Fruit fly (Drosophila melanogaster) whole organism, pupa: Measurements from ENCODE around the gene CG9673.

ENCODE experiments used
- CG10348 ChIP-seq: fragments of 200-800 bp; sonication (Bioruptor generic); IDR thresholded peaks from 2 replicates; pipeline ENCODE4 v1.3.6; 2022; ENCODE audit warnings: missing biosample characterization, missing genetic modification characterization
- CG12605 ChIP-seq: fragments of 200-800 bp; sonication (Bioruptor generic); IDR thresholded peaks from 2 replicates; pipeline ENCODE4 v1.3.6; 2022; ENCODE audit warnings: missing biosample characterization, missing genetic modification characterization
- CG13204 ChIP-seq: fragments of 200-800 bp; sonication (Bioruptor generic); optimal IDR thresholded peaks from 2 replicates; lab custom pipeline; 2018; ENCODE audit warnings: missing biosample characterization, mild to moderate bottlenecking, missing genetic modification characterization, moderate library complexity
- CG14655 ChIP-seq: fragments of 200-800 bp; sonication (Bioruptor generic); optimal IDR thresholded peaks from 3 replicates; lab custom pipeline; 2017; ENCODE audit warnings: mild to moderate bottlenecking, missing biosample characterization, missing genetic modification reagents, missing genetic modification characterization
- CG15710 ChIP-seq: fragments of 200-800 bp; sonication (Bioruptor generic); optimal IDR thresholded peaks from 2 replicates; lab custom pipeline; 2018; ENCODE audit warnings: missing biosample characterization, mild to moderate bottlenecking, missing genetic modification characterization, moderate library complexity
- CG17806 ChIP-seq: fragments of 200-800 bp; sonication (Bioruptor generic); optimal IDR thresholded peaks from 2 replicates; lab custom pipeline; 2018; ENCODE audit warnings: missing biosample characterization, mild to moderate bottlenecking, missing genetic modification characterization, moderate library complexity
- CG32121 ChIP-seq: fragments of 200-800 bp; sonication (Bioruptor generic); IDR thresholded peaks from 2 replicates; pipeline ENCODE4 v1.3.6; 2022; ENCODE audit warnings: missing biosample characterization, missing genetic modification characterization
- CG34367 ChIP-seq: fragments of 200-800 bp; sonication (Bioruptor generic); optimal IDR thresholded peaks from 2 replicates; lab custom pipeline; 2018; ENCODE audit warnings: missing biosample characterization, mild to moderate bottlenecking, missing genetic modification characterization
- CG4496 ChIP-seq: fragments of 200-800 bp; sonication (Bioruptor generic); IDR thresholded peaks from 3 replicates; pipeline ENCODE4 v1.3.6; 2022; ENCODE audit warnings: missing biosample characterization, missing genetic modification characterization
- CG8159 ChIP-seq: fragments of 200-800 bp; sonication (Bioruptor generic); optimal IDR thresholded peaks from 3 replicates; lab custom pipeline; 2018; ENCODE audit warnings: missing biosample characterization, mild to moderate bottlenecking, missing genetic modification characterization, moderate library complexity
- CG9948 ChIP-seq: fragments of 200-800 bp; sonication (Bioruptor generic); optimal IDR thresholded peaks from 2 replicates; lab custom pipeline; 2018; ENCODE audit warnings: missing biosample characterization, mild to moderate bottlenecking, missing genetic modification characterization, moderate library complexity
- D1 ChIP-seq: fragments of 200-800 bp; sonication (Bioruptor generic); optimal IDR thresholded peaks from 2 replicates; lab custom pipeline; 2018; ENCODE audit warnings: missing biosample characterization, mild to moderate bottlenecking, missing genetic modification characterization, moderate library complexity
- EcR ChIP-seq: fragments of 200-800 bp; sonication (Bioruptor generic); optimal IDR thresholded peaks from 3 replicates; lab custom pipeline; 2019; ENCODE audit warnings: missing biosample characterization, missing genetic modification characterization, mild to moderate bottlenecking, moderate library complexity, missing genetic modification reagents
- Ets98B ChIP-seq: fragments of 200-800 bp; sonication (Bioruptor generic); IDR thresholded peaks from 2 replicates; pipeline ENCODE4 v1.3.6; 2022; ENCODE audit warnings: missing biosample characterization, missing genetic modification characterization
- Pif1A ChIP-seq: fragments of 200-800 bp; sonication (Bioruptor generic); optimal IDR thresholded peaks from 3 replicates; lab custom pipeline; 2016; ENCODE audit warnings: missing biosample characterization, missing genetic modification characterization
- Pif1B ChIP-seq: fragments of 200-800 bp; sonication (Bioruptor generic); optimal IDR thresholded peaks from 3 replicates; lab custom pipeline; 2016; ENCODE audit warnings: missing biosample characterization, missing genetic modification characterization
- Snoo ChIP-seq: fragments of 200-800 bp; sonication (Bioruptor generic); optimal IDR thresholded peaks from 3 replicates; lab custom pipeline; 2017; ENCODE audit warnings: missing biosample characterization, mild to moderate bottlenecking, missing genetic modification characterization, inconsistent platforms
- fd96Ca ChIP-seq: fragments of 200-800 bp; sonication (Bioruptor generic); IDR thresholded peaks from 3 replicates; pipeline ENCODE4 v1.3.6; 2022; ENCODE audit warnings: missing biosample characterization, missing genetic modification characterization
- rn ChIP-seq: fragments of 200-800 bp; sonication (Bioruptor generic); IDR thresholded peaks from 2 replicates; pipeline ENCODE4 v1.3.6; 2022; ENCODE audit warnings: missing biosample characterization, missing genetic modification characterization

Gene CG9673

dm6 chrX:16672904-16673303 is 30.8 kb downstream of the CG9673 start:
- no peak for TF ChIP-seq CG13204
- no peak for TF ChIP-seq CG12605 (GFP tag; lab: Robert Waterston, UW)

dm6 chrX:16670691-16671481 is 32.8 kb downstream of the CG9673 start:
- no peak for TF ChIP-seq CG12605 (GFP tag; lab: Robert Waterston, UW)
- no peak for TF ChIP-seq D1 (tag; lab: Kevin White, UChicago)
- TF ChIP-seq CG4496: peak; percentile 49; the same call in 1 of the 3 replicates
- TF ChIP-seq CG32121 (GFP tag; lab: Robert Waterston, UW): no peak
- peak; percentile 7 for TF ChIP-seq CG14655 (GFP tag; lab: Kevin White, UChicago)
- peak; percentile 75 for TF ChIP-seq CG13204

- TF ChIP-seq CG14655 (GFP tag; lab: Kevin White, UChicago): no peak
- TF ChIP-seq Pif1A: peak; percentile 5
- no peak for TF ChIP-seq CG15710 (tag; lab: Kevin White, UChicago)
- TF ChIP-seq fd96Ca (GFP tag; lab: Robert Waterston, UW): no peak
- TF ChIP-seq, all 21 proteins: peak for 1
Measured at dm6 chrX:16670262-16670661, 33.4 kb downstream of the CG9673 start.

- TF ChIP-seq rn (GFP tag; lab: Robert Waterston, UW) (no peak), CG34367 (no peak), Ets98B (GFP tag; lab: Robert Waterston, UW) (no peak), CG4496 (0 out of 3 replicates have a peak, but pooled peaks have one; percentile 49)
Measured at dm6 chrX:16669849-16670248, 33.8 kb downstream of the CG9673 start.

- TF ChIP-seq CG15710 (tag; lab: Kevin White, UChicago) (peak; percentile 17), CG4496 (no peak), CG8159 (tag; lab: Kevin White, UChicago) (peak; percentile 7)
Measured at dm6 chrX:16664405-16665064, 39.1 kb downstream of the CG9673 start, which contains the start of gene CG15865. TSS of gene CG15865 (minus strand) at chrX:16664455.

- no peak for TF ChIP-seq Pif1B (GFP tag; lab: Kevin White, UChicago)
- no peak for TF ChIP-seq Pif1A
Measured at dm6 chrX:16660632-16661031, 43.1 kb downstream of the CG9673 start.

dm6 chrX:16655724-16656235 is 47.9 kb downstream of the CG9673 start:
- TF ChIP-seq CG14655 (GFP tag; lab: Kevin White, UChicago) (no peak), Ets98B (GFP tag; lab: Robert Waterston, UW) (0 out of 2 replicates have a peak, but pooled peaks have one; percentile 16), CG15710 (tag; lab: Kevin White, UChicago) (no peak), rn (GFP tag; lab: Robert Waterston, UW) (no peak), CG13204 (peak; percentile 90), CG9948 (tag; lab: Kevin White, UChicago) (no peak), CG12605 (GFP tag; lab: Robert Waterston, UW) (no peak), EcR (GFP tag; lab: Kevin White, UChicago) (peak; percentile 34), CG34367 (no peak), CG10348 (no peak), Snoo (tag; lab: Kevin White, UChicago) (peak; percentile 27), CG8159 (tag; lab: Kevin White, UChicago) (no peak)

dm6 chrX:16654931-16655409 is 48.7 kb downstream of the CG9673 start, which contains the start of the genes Nemp and r:
TSS of gene Nemp (minus strand) at chrX:16655015.
TSS of gene r (plus strand) at chrX:16655359.
- TF ChIP-seq CG14655 (GFP tag; lab: Kevin White, UChicago) (no peak), fd96Ca (GFP tag; lab: Robert Waterston, UW) (no peak), rn (GFP tag; lab: Robert Waterston, UW) (no peak), Ets98B (GFP tag; lab: Robert Waterston, UW) (no peak), CG17806 (tag; lab: Kevin White, UChicago) (no peak), Snoo (tag; lab: Kevin White, UChicago) (no peak), CG15710 (tag; lab: Kevin White, UChicago) (no peak), CG10348 (no peak), CG34367 (no peak)
